Worm (Caenorhabditis elegans) whole organism, mixed stage, embryonic: ENCODE data around the gene gst-16.

Experiments used
- elt-3 ChIP-seq: fragments of 150-350 bp; optimal IDR thresholded peaks from 2 replicates; lab custom pipeline; 2014; ENCODE audit warnings: missing biosample characterization, missing genetic modification characterization
- lin-13 ChIP-seq: fragments of 150-350 bp; optimal IDR thresholded peaks from 2 replicates; lab custom pipeline; 2014; ENCODE audit warnings: missing biosample characterization, missing genetic modification characterization
- nhr-12 ChIP-seq: fragments of 150-350 bp; optimal IDR thresholded peaks from 2 replicates; lab custom pipeline; 2014; ENCODE audit warnings: missing biosample characterization, missing genetic modification characterization
- nhr-237 ChIP-seq: fragments of 150-350 bp; optimal IDR thresholded peaks from 2 replicates; lab custom pipeline; 2014; ENCODE audit warnings: missing biosample characterization, missing genetic modification characterization
- nhr-76 ChIP-seq: sonication (generic microtip); optimal IDR thresholded peaks from 2 replicates; lab custom pipeline; 2017; ENCODE audit warnings: missing biosample characterization, missing genetic modification characterization
- pha-4 ChIP-seq: fragments of 150-350 bp; optimal IDR thresholded peaks from 2 replicates; lab custom pipeline; 2018; ENCODE audit warnings: missing biosample characterization, missing genetic modification reagents, missing genetic modification characterization
- unc-62 ChIP-seq: fragments of 150-350 bp; optimal IDR thresholded peaks from 2 replicates; lab custom pipeline; 2014; ENCODE audit warnings: missing biosample characterization, missing genetic modification reagents, missing genetic modification characterization
- ztf-11 ChIP-seq: fragments of 150-350 bp; optimal IDR thresholded peaks from 2 replicates; lab custom pipeline; 2014; ENCODE audit warnings: missing biosample characterization, missing genetic modification characterization

DNA sequence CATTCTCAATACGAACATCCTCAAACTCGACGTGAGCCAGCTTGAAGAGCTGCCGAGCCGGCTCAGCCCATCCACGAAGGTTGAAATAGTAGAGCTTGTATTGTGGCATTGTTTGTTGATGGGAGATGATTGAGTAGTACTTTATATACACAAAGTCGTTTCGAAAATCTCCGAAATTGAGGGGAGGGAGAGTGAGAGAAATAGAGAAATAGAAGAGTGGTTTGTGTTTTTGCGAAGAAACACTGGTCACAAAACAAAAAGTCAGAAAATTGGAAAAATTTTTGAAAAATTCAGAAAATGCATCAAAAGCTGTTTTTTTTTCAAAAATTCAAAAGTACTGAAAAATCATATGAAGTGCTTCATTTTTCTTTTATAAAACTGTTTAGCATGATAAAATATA, 13.1 kb downstream of the gst-16 start, which contains the start of gene gst-24:
- TF ChIP-seq lin-13 (tag; lab: Kevin White, UChicago), result no peak
- TF ChIP-seq nhr-237 (tag; lab: Kevin White, UChicago), result no peak
- TF ChIP-seq unc-62, result no peak
- no peak for TF ChIP-seq ztf-11 (tag; lab: Kevin White, UChicago)
- no peak for TF ChIP-seq nhr-76 (tag; lab: Kevin White, UChicago)
- no peak for TF ChIP-seq elt-3 (tag; lab: Kevin White, UChicago)
- no peak for TF ChIP-seq pha-4 (tag; lab: Kevin White, UChicago)
- TF ChIP-seq nhr-12 (tag; lab: Kevin White, UChicago), result no peak
